Fruit fly (Drosophila melanogaster): Measurements from ENCODE around the gene unc-13-4A.

DNA sequence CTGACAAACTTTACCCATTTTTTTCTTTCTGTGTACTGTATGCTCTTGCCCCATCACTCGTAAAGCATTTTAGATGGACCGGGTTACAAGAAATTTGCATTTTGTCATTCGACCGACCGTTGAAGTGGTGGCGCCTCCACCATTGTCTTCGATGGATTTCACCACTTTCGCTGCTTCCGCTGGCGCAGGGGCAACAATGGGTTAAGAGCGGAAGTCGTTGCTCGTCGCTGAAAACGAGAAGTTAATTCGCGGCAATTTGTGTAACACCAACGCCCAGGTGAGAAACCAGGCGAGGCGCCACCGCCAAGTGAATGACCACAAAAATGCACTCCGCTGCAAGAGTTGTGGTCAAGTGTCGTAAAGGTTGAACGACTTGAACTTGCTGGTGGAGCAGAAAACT, 58.0 kb downstream of the unc-13-4A start:
- TF ChIP-seq CG11617 (GFP tag; optimal IDR thresholded peaks at IDR 0.05) (no peak), Clk (GFP tag; optimal IDR thresholded peaks at IDR 0.05) (no peak), bab1 (GFP tag; optimal IDR thresholded peaks at IDR 0.05) (no peak), CG7045 (GFP tag; optimal IDR thresholded peaks at IDR 0.05) (no peak), kay (GFP tag; ENCODE audit: borderline replicate concordance) (no peak), CG33017 (tag; optimal IDR thresholded peaks at IDR 0.05) (no peak), Mnt (GFP tag; optimal IDR thresholded peaks at IDR 0.05) (no peak), tj (GFP tag; optimal IDR thresholded peaks at IDR 0.05) (no peak)
